Worm (Caenorhabditis elegans): ENCODE results near the gene let-418.

The let-418 gene

DNA sequence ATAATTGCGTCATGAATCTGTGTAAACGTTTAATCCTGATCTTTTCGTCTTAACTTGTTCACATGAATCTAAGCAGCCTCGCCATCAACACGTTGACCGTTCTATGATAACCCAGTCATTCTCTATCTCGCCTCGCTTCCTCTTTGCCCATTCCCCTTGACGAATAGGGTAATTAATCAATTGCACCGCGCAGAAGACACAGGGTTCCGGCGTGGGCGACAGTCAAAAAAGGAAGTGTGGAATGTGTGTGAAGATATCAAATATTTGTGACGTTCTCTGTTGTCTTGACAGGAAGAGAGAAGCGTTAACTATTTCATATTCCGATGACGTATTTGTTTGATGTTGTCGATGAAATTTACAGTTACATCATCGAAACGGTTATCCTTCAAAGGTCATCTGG is 6.2 kb downstream of the let-418 start:
- TF ChIP-seq nhr-23 (tag; optimal IDR thresholded peaks at IDR 0.05) (peak; percentile 81), nhr-43 (tag; optimal IDR thresholded peaks at IDR 0.05; ENCODE audit: poor library complexity, severe bottlenecking) (peak; percentile 82), nhr-28 (tag; optimal IDR thresholded peaks at IDR 0.05) (no peak), ama-1 (optimal IDR thresholded peaks at IDR 0.05) (no peak), aly-2 (tag; optimal IDR thresholded peaks at IDR 0.05) (peak; percentile 27), unc-62 (GFP tag; optimal IDR thresholded peaks at IDR 0.05) (peak; percentile 72), elt-3 (tag; optimal IDR thresholded peaks at IDR 0.05) (peak in 2 of 3 experiments; percentile 59 to 66), lin-39 (tag; optimal IDR thresholded peaks at IDR 0.05) (peak; percentile 44), nhr-25 (tag; optimal IDR thresholded peaks at IDR 0.05) (peak; percentile 89), ceh-28 (tag; optimal IDR thresholded peaks at IDR 0.05) (peak; percentile 54), mdl-1 (tag; optimal IDR thresholded peaks at IDR 0.05) (no peak)

DNA sequence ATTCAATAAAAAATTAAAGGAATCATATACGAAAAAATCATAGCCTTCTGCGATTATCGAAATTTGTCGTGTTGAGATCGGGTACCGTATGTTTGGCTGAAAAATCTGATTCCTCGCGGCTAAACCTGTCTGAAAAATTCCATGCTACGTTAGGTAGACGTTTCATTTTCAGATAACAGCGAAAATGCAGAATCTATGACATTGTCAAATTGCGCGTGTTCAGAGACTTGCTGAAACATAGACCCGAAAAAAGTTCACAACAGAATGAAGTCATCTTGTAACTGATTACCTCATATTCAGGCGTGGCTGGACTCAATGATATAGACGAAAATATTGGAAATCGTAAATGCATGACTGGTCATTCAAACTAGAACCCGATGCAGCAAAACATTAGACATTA is 6.9 kb downstream of the let-418 start, which contains the start of gene srh-76:
TSS of gene srh-76 (plus strand) at position 301 of the 400 bp plus-strand sequence.
- TF ChIP-seq ama-1 (optimal IDR thresholded peaks at IDR 0.05): no peak
- TF ChIP-seq ceh-82 (tag; optimal IDR thresholded peaks at IDR 0.05): no peak
- TF ChIP-seq ceh-9 (tag; optimal IDR thresholded peaks at IDR 0.05): no peak
- TF ChIP-seq snpc-4 (tag; optimal IDR thresholded peaks at IDR 0.05): no peak
- TF ChIP-seq hmg-11 (tag; optimal IDR thresholded peaks at IDR 0.05): no peak
- no peak for TF ChIP-seq nhr-67 (tag; optimal IDR thresholded peaks at IDR 0.05)

DNA sequence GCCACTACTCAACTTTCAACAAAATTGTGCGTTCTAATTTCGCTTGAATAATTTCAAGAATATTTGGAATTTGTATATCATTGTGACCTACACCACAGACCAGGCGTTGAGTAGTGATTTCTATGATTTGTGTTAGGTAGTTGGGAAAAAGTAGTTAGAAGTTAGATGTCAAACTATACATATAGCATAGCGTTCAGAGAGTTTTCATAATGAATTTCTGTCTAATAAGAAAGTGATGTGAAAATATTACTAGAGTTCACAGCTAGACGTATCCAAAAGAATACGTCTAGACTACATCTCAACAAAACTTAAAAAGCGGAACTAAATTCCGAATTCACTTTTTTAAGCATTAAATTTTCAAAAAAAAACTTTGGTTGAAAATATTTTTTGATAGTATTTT is 8.8 kb downstream of the let-418 start:
- TF ChIP-seq unc-39 (tag; optimal IDR thresholded peaks at IDR 0.05) (no peak), zag-1 (tag; optimal IDR thresholded peaks at IDR 0.05) (no peak), jun-1 (tag; optimal IDR thresholded peaks at IDR 0.05) (no peak), sea-2 (GFP tag; optimal IDR thresholded peaks at IDR 0.05) (no peak), nhr-237 (tag; optimal IDR thresholded peaks at IDR 0.05) (no peak), pha-4 (tag; optimal IDR thresholded peaks at IDR 0.05) (no peak), aly-2 (tag; optimal IDR thresholded peaks at IDR 0.05) (no peak), lin-39 (tag; optimal IDR thresholded peaks at IDR 0.05) (no peak), nhr-43 (tag; optimal IDR thresholded peaks at IDR 0.05; ENCODE audit: poor library complexity, severe bottlenecking) (no peak), ZK546.5 (tag; optimal IDR thresholded peaks at IDR 0.05) (no peak), nhr-77 (tag; optimal IDR thresholded peaks at IDR 0.05) (no peak), eor-1 (tag; optimal IDR thresholded peaks at IDR 0.05) (no peak)

DNA sequence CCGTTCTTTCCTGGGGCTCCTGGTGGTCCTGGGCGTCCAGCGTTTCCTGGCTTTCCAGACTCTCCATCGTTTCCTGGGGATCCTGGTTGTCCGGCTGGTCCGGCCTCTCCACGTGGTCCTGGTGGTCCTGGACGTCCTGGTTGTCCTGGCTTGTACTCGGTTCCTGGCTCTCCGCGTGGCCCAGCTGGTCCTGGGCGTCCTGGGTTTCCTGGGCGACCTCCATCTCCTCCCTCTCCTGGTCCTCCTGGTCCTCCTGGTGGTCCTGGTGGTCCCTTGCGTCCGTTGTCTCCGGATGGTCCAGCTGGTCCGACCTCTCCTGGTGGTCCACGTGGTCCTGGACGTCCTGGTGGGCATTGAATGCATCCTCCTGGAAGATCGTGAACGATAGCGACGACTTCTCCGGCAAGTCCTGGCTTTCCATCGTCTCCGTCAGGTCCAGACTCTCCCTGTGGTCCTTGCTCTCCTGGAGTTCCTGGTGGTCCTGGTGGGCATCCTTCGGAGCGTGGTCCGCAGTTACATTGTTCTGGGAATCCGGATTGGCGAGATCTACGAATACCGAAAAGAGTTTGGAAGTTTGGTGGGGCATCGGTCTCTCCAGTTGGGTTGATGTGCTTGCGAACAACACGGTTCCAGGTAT is 9.5 kb downstream of the let-418 start:
- no peak for TF ChIP-seq elt-2 (tag; optimal IDR thresholded peaks at IDR 0.05)

DNA sequence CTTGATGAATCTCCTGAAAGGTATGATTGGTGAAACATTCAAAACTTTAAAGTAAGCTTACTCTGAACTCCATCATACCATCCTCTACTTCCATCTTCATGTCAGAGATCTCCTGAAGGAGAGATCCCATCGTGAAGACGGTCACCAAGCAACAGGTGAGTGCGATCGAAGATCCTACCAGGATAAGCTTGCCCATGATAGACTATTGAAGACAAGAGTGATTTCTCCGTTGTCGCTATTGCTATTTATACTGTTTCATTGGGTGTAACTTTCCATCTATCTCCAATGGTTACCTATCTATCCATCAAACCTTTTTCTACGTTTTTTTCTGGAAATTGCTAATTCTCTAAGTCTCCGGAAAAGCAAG is 10.0 kb downstream of the let-418 start, which contains the start of gene col-140:
TSS of gene col-140 (minus strand) at position 219 of the 367 bp plus-strand sequence.
- TF ChIP-seq snpc-4 (tag; optimal IDR thresholded peaks at IDR 0.05): no peak
- TF ChIP-seq lsy-12 (tag; optimal IDR thresholded peaks at IDR 0.05): no peak
- no peak for TF ChIP-seq nhr-77 (tag; optimal IDR thresholded peaks at IDR 0.05)
- no peak for TF ChIP-seq ceh-28 (tag; optimal IDR thresholded peaks at IDR 0.05)
- no peak for TF ChIP-seq daf-12 (tag; optimal IDR thresholded peaks at IDR 0.05)
- no peak for TF ChIP-seq nhr-43 (tag; optimal IDR thresholded peaks at IDR 0.05; ENCODE audit: poor library complexity, severe bottlenecking)
- TF ChIP-seq unc-39 (tag; optimal IDR thresholded peaks at IDR 0.05): no peak
- no peak for TF ChIP-seq egl-5 (tag; optimal IDR thresholded peaks at IDR 0.05)
- TF ChIP-seq mml-1 (tag; optimal IDR thresholded peaks at IDR 0.05): no peak
- TF ChIP-seq lin-39 (tag; optimal IDR thresholded peaks at IDR 0.05): no peak
- TF ChIP-seq aly-2 (tag; optimal IDR thresholded peaks at IDR 0.05): no peak
- no peak for TF ChIP-seq pha-4 (tag; optimal IDR thresholded peaks at IDR 0.05)

DNA sequence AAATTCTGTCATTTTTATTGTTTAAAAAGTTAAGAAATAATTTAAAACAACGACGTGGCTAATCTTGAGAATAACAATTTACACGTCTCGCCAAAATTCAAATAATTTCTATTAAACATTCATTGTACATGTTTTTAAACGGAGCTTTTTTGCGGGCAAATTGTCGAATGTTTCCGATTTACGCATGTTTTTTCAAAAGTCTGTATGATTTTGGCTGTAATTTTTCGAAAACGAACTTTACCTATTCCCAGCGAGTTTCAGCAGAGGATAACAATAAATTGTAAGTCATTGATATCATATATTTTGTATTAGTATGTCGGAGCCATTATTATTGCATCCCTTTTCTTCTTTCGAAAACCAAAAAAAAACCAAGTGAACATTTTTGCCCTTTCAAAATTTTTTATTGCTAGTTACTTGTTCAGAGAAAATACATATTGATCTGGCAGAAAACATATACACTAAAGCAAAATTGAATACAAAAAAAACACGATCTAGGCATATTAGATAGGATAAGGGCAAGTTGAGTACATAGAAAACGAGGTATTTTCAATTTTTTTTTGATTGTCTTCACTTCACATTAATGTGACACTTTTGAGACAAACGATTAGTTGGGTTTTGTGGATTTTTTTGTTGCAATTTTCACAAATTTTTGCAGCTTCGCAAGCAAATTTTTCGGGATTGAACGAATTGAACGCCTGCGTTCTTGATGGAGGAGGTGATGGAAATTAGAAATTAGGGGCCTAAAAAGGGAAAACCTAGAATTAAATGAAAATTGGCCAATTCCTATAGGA is 12.1 kb downstream of the let-418 start, which contains the start of gene F26F12.2:
TSS of gene F26F12.2 (minus strand) at position 38 of the 791 bp plus-strand sequence.
- TF ChIP-seq ztf-4 (tag; optimal IDR thresholded peaks at IDR 0.05) (no peak), lin-15B (tag; optimal IDR thresholded peaks at IDR 0.05) (no peak), nhr-43 (tag; optimal IDR thresholded peaks at IDR 0.05; ENCODE audit: poor library complexity, severe bottlenecking) (peak; percentile 73), lsy-12 (tag; optimal IDR thresholded peaks at IDR 0.05) (peak; percentile 46), elt-2 (tag; optimal IDR thresholded peaks at IDR 0.05) (peak; percentile 7), jun-1 (tag; optimal IDR thresholded peaks at IDR 0.05) (peak; percentile 4), egl-27 (tag; optimal IDR thresholded peaks at IDR 0.05) (no peak), nhr-25 (tag; optimal IDR thresholded peaks at IDR 0.05) (peak; percentile 56), nhr-23 (tag; optimal IDR thresholded peaks at IDR 0.05) (peak; percentile 45), egl-5 (tag; optimal IDR thresholded peaks at IDR 0.05) (no peak), nhr-67 (tag; optimal IDR thresholded peaks at IDR 0.05) (no peak), ama-1 (optimal IDR thresholded peaks at IDR 0.05) (peak; percentile 85)
